Worm (Caenorhabditis elegans): ENCODE data around the gene C56G3.2.

ce11 chrX:7323604-7324003 is 41.8 kb upstream of the C56G3.2 start:
- TF ChIP-seq unc-62 (GFP tag; optimal IDR thresholded peaks at IDR 0.05 in 1 of 2) (no peak), unc-62 (tag; optimal IDR thresholded peaks at IDR 0.05) (no peak), nhr-111 (GFP tag; optimal IDR thresholded peaks at IDR 0.05) (peak; percentile 72), egl-27 (tag; optimal IDR thresholded peaks at IDR 0.05) (no peak), pha-4 (GFP tag; IDR thresholded peaks at IDR 0.05) (peak; percentile 87; the same call in 1 of the 2 replicates), pha-4 (tag; optimal IDR thresholded peaks at IDR 0.05) (no peak), nhr-77 (tag; optimal IDR thresholded peaks at IDR 0.05) (no peak), dpl-1 (GFP tag; optimal IDR thresholded peaks at IDR 0.05) (no peak), skn-1 (tag; optimal IDR thresholded peaks at IDR 0.05) (no peak), F49E8.2 (tag; optimal IDR thresholded peaks at IDR 0.05; ENCODE audit: borderline replicate concordance) (peak; percentile 47), snpc-4 (tag; optimal IDR thresholded peaks at IDR 0.05) (no peak), aly-2 (tag; optimal IDR thresholded peaks at IDR 0.05) (no peak), mep-1 (tag; optimal IDR thresholded peaks at IDR 0.05) (peak; percentile 54), nhr-11 (tag; optimal IDR thresholded peaks at IDR 0.05) (no peak), ceh-28 (tag; optimal IDR thresholded peaks at IDR 0.05) (no peak), attf-4 (tag; optimal IDR thresholded peaks at IDR 0.05) (no peak)
